Worm (Caenorhabditis elegans) whole organism, midembryonic: ENCODE data around the gene ncap-1.

Experiments used
- T22C8.4 ChIP-seq: fragments of 200-800 bp; sonication (Bioruptor generic); IDR thresholded peaks from 2 replicates; pipeline ENCODE4 v1.3.6; 2022; ENCODE audit warnings: missing genetic modification characterization, missing compliant biosample characterization
- cog-1 ChIP-seq: sonication (generic microtip); optimal IDR thresholded peaks from 2 replicates; lab custom pipeline; 2016; ENCODE audit warnings: missing genetic modification characterization, missing compliant biosample characterization
- flt-1 ChIP-seq: fragments of 200-800 bp; sonication (Bioruptor generic); IDR thresholded peaks from 2 replicates; pipeline ENCODE4 v1.3.6; 2022; ENCODE audit warnings: missing genetic modification characterization, missing compliant biosample characterization
- klf-2 ChIP-seq: fragments of 200-800 bp; sonication (Bioruptor generic); conservative IDR thresholded peaks from 2 replicates; pipeline ENCODE4 v1.3.6; 2022; ENCODE audit warnings: missing genetic modification reagents, missing genetic modification characterization, missing compliant biosample characterization
- med-1 ChIP-seq: sonication (generic microtip); optimal IDR thresholded peaks from 2 replicates; lab custom pipeline; 2017; ENCODE audit warnings: missing genetic modification characterization, mild to moderate bottlenecking, missing compliant biosample characterization, antibody characterized with exemption, missing genetic modification reagents; ENCODE audit not compliant: insufficient read depth
- ref-1 ChIP-seq: fragments of 200-800 bp; sonication (Bioruptor generic); conservative IDR thresholded peaks from 2 replicates; pipeline ENCODE4 v1.3.6; 2022; ENCODE audit warnings: missing genetic modification reagents, missing genetic modification characterization, missing compliant biosample characterization
- tab-1 ChIP-seq: fragments of 200-800 bp; sonication (Bioruptor generic); IDR thresholded peaks from 2 replicates; pipeline ENCODE4 v1.3.6; 2022; ENCODE audit warnings: missing genetic modification characterization, missing compliant biosample characterization
- ztf-23 ChIP-seq: fragments of 200-800 bp; sonication (Bioruptor generic); IDR thresholded peaks from 2 replicates; pipeline ENCODE4 v1.3.6; 2022; ENCODE audit warnings: missing genetic modification reagents, missing genetic modification characterization, missing compliant biosample characterization
- ztf-29 ChIP-seq: fragments of 200-800 bp; sonication (Bioruptor generic); IDR thresholded peaks from 2 replicates; pipeline ENCODE4 v1.3.6; 2022; ENCODE audit warnings: missing genetic modification reagents, missing genetic modification characterization, missing compliant biosample characterization

ncap-1 gene

DNA sequence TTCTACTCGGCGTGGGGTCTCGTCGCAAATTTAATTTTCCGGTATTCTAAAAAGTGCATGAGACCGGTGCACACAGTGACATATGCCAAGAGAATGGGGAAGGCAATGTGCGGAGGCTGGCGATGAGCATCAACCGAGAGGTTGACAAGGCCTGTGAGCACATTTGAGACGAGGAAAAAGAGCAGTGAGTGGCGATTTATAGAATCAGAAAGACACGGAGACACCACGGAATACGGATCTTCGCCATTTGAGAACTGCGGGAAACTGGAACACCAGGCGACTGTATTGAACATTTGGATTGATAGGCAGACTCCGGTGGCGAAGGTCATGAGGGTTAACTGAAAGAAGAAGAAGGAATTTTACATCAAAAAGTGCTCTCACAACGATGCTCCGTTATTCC, 40.2 kb downstream of the ncap-1 start:
- no peak for TF ChIP-seq ztf-29
- TF ChIP-seq klf-2 = no peak
- TF ChIP-seq med-1 (GFP tag; lab: Kevin White, UChicago) = no peak
- no peak for TF ChIP-seq cog-1 (tag; lab: Kevin White, UChicago)
- no peak for TF ChIP-seq tab-1
- TF ChIP-seq T22C8.4 (GFP tag; lab: Robert Waterston, UW) = no peak
- no peak for TF ChIP-seq flt-1 (GFP tag; lab: Robert Waterston, UW)
- TF ChIP-seq ztf-23 = no peak
- TF ChIP-seq ref-1 (GFP tag; lab: Robert Waterston, UW) = no peak

DNA sequence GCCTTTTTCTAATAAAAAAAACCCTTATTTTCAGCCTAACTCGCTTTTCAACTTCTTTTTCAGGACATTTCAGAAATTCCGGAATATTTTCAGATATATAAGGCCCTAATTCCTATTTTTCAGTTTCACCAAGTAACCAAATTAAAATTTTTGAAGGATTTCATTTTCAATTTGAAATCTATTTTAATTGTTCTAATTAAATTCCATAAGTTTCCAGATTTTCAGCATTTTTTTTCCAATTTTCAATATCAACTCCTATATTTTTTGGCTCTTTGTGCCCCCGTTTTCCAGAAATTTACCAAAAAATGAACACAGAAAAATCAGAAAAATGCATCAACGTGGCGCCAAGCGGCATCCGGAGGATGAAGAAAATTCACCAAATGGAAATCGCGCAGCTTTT, 44.3 kb downstream of the ncap-1 start, which contains the start of gene Y110A2AL.1:
Y110A2AL.1 (plus strand) TSS at position 301 of the 400 bp plus-strand sequence.
- TF ChIP-seq ztf-29 (no peak), tab-1 (no peak), cog-1 (tag; lab: Kevin White, UChicago) (no peak), klf-2 (no peak), med-1 (GFP tag; lab: Kevin White, UChicago) (no peak), flt-1 (GFP tag; lab: Robert Waterston, UW) (no peak), T22C8.4 (GFP tag; lab: Robert Waterston, UW) (no peak), ref-1 (GFP tag; lab: Robert Waterston, UW) (no peak)

DNA sequence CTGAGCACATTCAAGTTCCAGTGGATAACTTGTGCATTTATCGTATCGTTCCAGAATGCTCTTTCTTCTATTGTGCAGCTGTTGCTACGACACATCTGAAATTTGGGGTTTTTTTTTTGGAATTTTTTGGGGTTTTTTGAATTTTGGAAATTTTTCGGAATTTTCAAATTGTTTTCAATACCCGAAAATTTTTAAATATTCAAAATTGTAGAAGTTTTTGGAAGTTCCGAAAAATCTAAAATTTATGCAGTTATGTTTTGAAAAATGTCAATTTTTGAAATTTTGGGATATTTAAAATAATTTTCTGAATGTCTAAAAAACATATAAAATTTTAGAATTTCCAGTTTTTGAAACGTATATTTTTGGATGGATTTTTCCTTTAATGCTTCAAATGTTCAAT, 47.3 kb downstream of the ncap-1 start, which contains the start of gene Y110A2AL.10:
Y110A2AL.10 (minus strand) TSS at position 101 of the 400 bp plus-strand sequence.
- TF ChIP-seq cog-1 (tag; lab: Kevin White, UChicago) = no peak
- no peak for TF ChIP-seq tab-1
- TF ChIP-seq ztf-29 = no peak
- no peak for TF ChIP-seq ztf-23
- no peak for TF ChIP-seq T22C8.4 (GFP tag; lab: Robert Waterston, UW)
- TF ChIP-seq ref-1 (GFP tag; lab: Robert Waterston, UW) = no peak
- TF ChIP-seq flt-1 (GFP tag; lab: Robert Waterston, UW) = no peak

DNA sequence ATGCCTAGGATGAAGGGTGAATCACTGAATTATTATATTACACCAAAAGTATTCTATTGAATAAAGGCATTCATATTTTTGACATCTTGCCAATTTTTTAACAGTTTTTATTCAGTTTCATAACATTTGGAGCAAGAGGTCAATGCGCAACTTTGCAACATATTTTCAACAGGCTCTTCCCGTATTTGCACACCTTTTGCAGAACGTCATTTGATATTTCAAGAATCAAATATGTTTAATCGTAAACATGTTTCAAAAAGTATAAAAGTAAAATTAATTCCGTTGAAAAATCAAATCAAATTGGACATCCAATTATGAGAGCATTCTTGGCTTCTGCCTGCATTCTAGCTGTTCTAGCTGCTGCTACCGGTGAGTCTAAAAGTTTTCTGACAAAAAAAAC, 51.4 kb downstream of the ncap-1 start, which contains the start of gene Y110A2AL.2:
Y110A2AL.2 (plus strand) TSS at position 301 of the 400 bp plus-strand sequence.
- TF ChIP-seq flt-1 (GFP tag; lab: Robert Waterston, UW) = no peak
- TF ChIP-seq klf-2 = no peak
- TF ChIP-seq ztf-29 = no peak
- TF ChIP-seq cog-1 (tag; lab: Kevin White, UChicago) = no peak
- no peak for TF ChIP-seq ztf-23
- no peak for TF ChIP-seq ref-1 (GFP tag; lab: Robert Waterston, UW)
- TF ChIP-seq T22C8.4 (GFP tag; lab: Robert Waterston, UW) = no peak
- TF ChIP-seq tab-1 = no peak

DNA sequence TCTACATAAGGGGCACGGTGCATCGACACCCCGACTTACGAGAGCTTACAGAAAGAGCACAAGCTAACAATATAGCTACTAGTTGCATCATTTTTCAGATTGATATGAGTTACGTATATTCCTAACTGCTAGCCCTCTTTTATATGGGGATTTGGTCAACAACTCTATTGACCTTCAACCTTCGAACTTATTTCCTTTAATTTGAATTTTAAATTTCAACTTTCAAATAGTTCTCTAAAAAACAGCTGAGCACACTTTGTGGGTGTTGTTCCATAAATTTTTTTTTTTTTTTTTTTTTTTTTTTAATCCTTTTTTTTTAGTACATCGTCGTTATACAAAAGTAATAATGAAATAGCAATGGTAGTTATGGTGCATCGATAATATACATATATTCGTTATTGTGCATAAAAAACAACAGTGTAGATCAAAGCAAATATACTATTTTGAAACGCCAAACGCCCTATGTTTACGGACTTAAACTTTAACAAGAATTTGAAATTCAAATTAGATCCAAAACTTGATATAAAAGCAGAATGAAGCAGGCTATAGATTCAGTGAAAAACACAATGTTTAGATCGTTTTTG, 52.5 kb downstream of the ncap-1 start, which contains the start of the genes Y110A2AL.9 and Y110A2AL.3:
Y110A2AL.9 (minus strand) TSS at position 101 of the 584 bp plus-strand sequence.
Y110A2AL.3 (plus strand) TSS at position 534 of the 584 bp plus-strand sequence.
- TF ChIP-seq ztf-29 = no peak
- TF ChIP-seq tab-1 = no peak
- no peak for TF ChIP-seq flt-1 (GFP tag; lab: Robert Waterston, UW)
- no peak for TF ChIP-seq ref-1 (GFP tag; lab: Robert Waterston, UW)
- TF ChIP-seq klf-2 = no peak
- no peak for TF ChIP-seq cog-1 (tag; lab: Kevin White, UChicago)
- no peak for TF ChIP-seq med-1 (GFP tag; lab: Kevin White, UChicago)
- TF ChIP-seq T22C8.4 (GFP tag; lab: Robert Waterston, UW) = no peak

DNA sequence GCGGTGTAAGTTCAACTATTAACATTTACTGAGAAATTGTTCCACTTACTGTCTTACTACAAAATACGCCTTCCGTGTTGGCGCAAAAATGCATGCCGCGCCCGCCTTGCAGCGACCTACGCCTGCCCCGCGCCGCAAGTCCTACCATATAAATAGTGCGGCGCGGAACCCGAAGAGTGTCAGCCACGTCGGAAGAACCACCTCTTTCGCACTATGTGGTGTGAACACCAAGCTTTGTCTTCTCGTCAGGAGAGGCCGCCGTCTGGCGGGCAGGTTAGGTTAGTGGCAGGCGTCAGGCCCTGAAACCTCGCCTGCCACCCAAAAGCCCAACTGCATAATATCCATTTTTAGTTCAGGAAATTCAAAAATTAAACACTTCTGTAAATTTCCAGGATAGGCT, 53.8 kb downstream of the ncap-1 start:
- TF ChIP-seq med-1 (GFP tag; lab: Kevin White, UChicago) (no peak), ztf-23 (no peak), cog-1 (tag; lab: Kevin White, UChicago) (no peak), klf-2 (no peak), flt-1 (GFP tag; lab: Robert Waterston, UW) (no peak), ztf-29 (no peak), ref-1 (GFP tag; lab: Robert Waterston, UW) (no peak), tab-1 (no peak), T22C8.4 (GFP tag; lab: Robert Waterston, UW) (no peak)

DNA sequence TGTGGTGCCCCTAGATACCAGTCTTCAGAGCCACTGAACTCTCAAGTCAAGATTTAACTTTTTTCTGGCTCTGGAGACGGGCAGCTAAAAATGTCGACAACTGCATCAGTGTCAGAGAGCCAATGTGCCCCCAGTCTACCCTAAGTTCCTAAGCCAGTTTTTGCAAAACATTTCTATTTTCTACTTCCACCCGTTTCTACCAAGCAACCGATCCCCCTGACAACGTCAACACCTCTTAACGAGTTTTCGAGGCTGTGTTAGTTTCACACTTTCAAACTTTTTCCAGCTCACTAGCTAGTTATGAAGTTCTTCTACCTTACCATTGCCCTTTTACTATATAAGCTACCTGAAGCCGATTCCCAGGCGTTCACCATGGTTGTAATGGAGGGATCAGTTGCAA, 54.9 kb downstream of the ncap-1 start, which contains the start of gene Y110A2AL.5:
Y110A2AL.5 (plus strand) TSS at position 301 of the 400 bp plus-strand sequence.
- TF ChIP-seq T22C8.4 (GFP tag; lab: Robert Waterston, UW) = no peak
- no peak for TF ChIP-seq tab-1
- no peak for TF ChIP-seq ztf-29
- TF ChIP-seq klf-2 = no peak
- no peak for TF ChIP-seq ztf-23
- TF ChIP-seq flt-1 (GFP tag; lab: Robert Waterston, UW) = no peak
- TF ChIP-seq ref-1 (GFP tag; lab: Robert Waterston, UW) = no peak
- TF ChIP-seq med-1 (GFP tag; lab: Kevin White, UChicago) = no peak
